Worm (Caenorhabditis elegans) whole organism, mixed stage, embryonic: ENCODE results near the gene gly-4.

Experiments
- M03D4.4 ChIP-seq: sonication (generic microtip); optimal IDR thresholded peaks from 2 replicates; lab custom pipeline; 2017; ENCODE audit warnings: mild to moderate bottlenecking, missing genetic modification characterization, missing compliant biosample characterization
- bed-3 ChIP-seq: fragments of 200-800 bp; sonication (Bioruptor generic); optimal IDR thresholded peaks from 3 replicates; lab custom pipeline; 2018; ENCODE audit warnings: mild to moderate bottlenecking, missing genetic modification characterization, moderate library complexity, missing compliant biosample characterization
- blmp-1 ChIP-seq: fragments of 150-350 bp; optimal IDR thresholded peaks from 2 replicates; lab custom pipeline; 2014; ENCODE audit warnings: missing biosample characterization, missing genetic modification characterization
- ceh-39 ChIP-seq: fragments of 150-350 bp; optimal IDR thresholded peaks from 2 replicates; lab custom pipeline; 2014; ENCODE audit warnings: missing biosample characterization, missing genetic modification characterization
- cnd-1 ChIP-seq: fragments of 200-800 bp; sonication (Bioruptor generic); optimal IDR thresholded peaks from 2 replicates; lab custom pipeline; 2018; ENCODE audit warnings: mild to moderate bottlenecking, missing genetic modification characterization, missing compliant biosample characterization
- drap-1 ChIP-seq: fragments of 200-800 bp; sonication (Bioruptor generic); optimal IDR thresholded peaks from 3 replicates; lab custom pipeline; 2018; ENCODE audit warnings: mild to moderate bottlenecking, missing genetic modification characterization, missing compliant biosample characterization
- elt-1 ChIP-seq: sonication (generic microtip); optimal IDR thresholded peaks from 2 replicates; lab custom pipeline; 2017; ENCODE audit warnings: missing genetic modification characterization, mild to moderate bottlenecking, missing compliant biosample characterization, antibody characterized with exemption, moderate library complexity, borderline replicate concordance; ENCODE audit not compliant: insufficient read depth
- elt-3 ChIP-seq: fragments of 150-350 bp; optimal IDR thresholded peaks from 2 replicates; lab custom pipeline; 2014; ENCODE audit warnings: missing biosample characterization, missing genetic modification characterization
- flh-1 ChIP-seq: fragments of 200-800 bp; sonication (Bioruptor generic); optimal IDR thresholded peaks from 2 replicates; lab custom pipeline; 2018; ENCODE audit warnings: mild to moderate bottlenecking, missing genetic modification characterization, moderate library complexity, missing compliant biosample characterization
- ham-2 ChIP-seq: fragments of 200-800 bp; sonication (Bioruptor generic); optimal IDR thresholded peaks from 2 replicates; lab custom pipeline; 2018; ENCODE audit warnings: mild to moderate bottlenecking, missing genetic modification characterization, missing compliant biosample characterization
- hlh-1 ChIP-seq: fragments of 150-350 bp; optimal IDR thresholded peaks from 2 replicates; lab custom pipeline; 2014; ENCODE audit warnings: missing biosample characterization, missing genetic modification reagents, missing genetic modification characterization
- lin-13 ChIP-seq: fragments of 150-350 bp; optimal IDR thresholded peaks from 2 replicates; lab custom pipeline; 2014; ENCODE audit warnings: missing biosample characterization, missing genetic modification characterization
- lin-32 ChIP-seq: fragments of 200-800 bp; sonication (Bioruptor generic); optimal IDR thresholded peaks from 2 replicates; lab custom pipeline; 2018; ENCODE audit warnings: mild to moderate bottlenecking, missing genetic modification characterization, missing compliant biosample characterization
- lsy-2 ChIP-seq: fragments of 150-350 bp; optimal IDR thresholded peaks from 2 replicates; lab custom pipeline; 2014; ENCODE audit warnings: missing biosample characterization, missing genetic modification characterization
- mab-5 ChIP-seq: fragments of 150-350 bp; optimal IDR thresholded peaks from 2 replicates; lab custom pipeline; 2014; ENCODE audit warnings: missing biosample characterization, missing genetic modification characterization
- mep-1 ChIP-seq: fragments of 150-350 bp; optimal IDR thresholded peaks from 2 replicates; lab custom pipeline; 2017; ENCODE audit warnings: missing biosample characterization, missing genetic modification reagents, missing genetic modification characterization, inconsistent platforms
- nhr-12 ChIP-seq: fragments of 150-350 bp; optimal IDR thresholded peaks from 2 replicates; lab custom pipeline; 2014; ENCODE audit warnings: missing biosample characterization, missing genetic modification characterization
- nhr-2 ChIP-seq: fragments of 150-350 bp; optimal IDR thresholded peaks from 2 replicates; lab custom pipeline; 2014; ENCODE audit warnings: missing biosample characterization, missing genetic modification characterization
- nhr-237 ChIP-seq: fragments of 150-350 bp; optimal IDR thresholded peaks from 2 replicates; lab custom pipeline; 2014; ENCODE audit warnings: missing biosample characterization, missing genetic modification characterization
- nhr-28 ChIP-seq: fragments of 150-350 bp; optimal IDR thresholded peaks from 2 replicates; lab custom pipeline; 2014; ENCODE audit warnings: missing biosample characterization, missing genetic modification characterization
- pha-4 ChIP-seq: fragments of 150-350 bp; optimal IDR thresholded peaks from 2 replicates; lab custom pipeline; 2018; ENCODE audit warnings: missing biosample characterization, missing genetic modification reagents, missing genetic modification characterization
- snpc-4 ChIP-seq: fragments of 150-350 bp; optimal IDR thresholded peaks from 2 replicates; lab custom pipeline; 2014; ENCODE audit warnings: missing biosample characterization, missing genetic modification characterization
- sptf-1 ChIP-seq: sonication (generic microtip); optimal IDR thresholded peaks from 2 replicates; lab custom pipeline; 2017; ENCODE audit warnings: mild to moderate bottlenecking, missing genetic modification characterization, moderate library complexity, missing compliant biosample characterization
- tbx-8 ChIP-seq: fragments of 200-800 bp; sonication (Bioruptor generic); optimal IDR thresholded peaks from 2 replicates; lab custom pipeline; 2018; ENCODE audit warnings: mild to moderate bottlenecking, missing genetic modification characterization, moderate library complexity, missing compliant biosample characterization
- unc-120 ChIP-seq: sonication (generic microtip); optimal IDR thresholded peaks from 2 replicates; lab custom pipeline; 2017; ENCODE audit warnings: missing genetic modification characterization, missing compliant biosample characterization; ENCODE audit not compliant: poor library complexity, severe bottlenecking
- unc-62 ChIP-seq: fragments of 150-350 bp; optimal IDR thresholded peaks from 2 replicates; lab custom pipeline; 2014; ENCODE audit warnings: missing biosample characterization, missing genetic modification reagents, missing genetic modification characterization
- zip-8 ChIP-seq: fragments of 150-350 bp; optimal IDR thresholded peaks from 2 replicates; lab custom pipeline; 2014; ENCODE audit warnings: missing biosample characterization, missing genetic modification characterization

gly-4 gene

ce11 chrV:19853610-19854009 lies 41.5 kb downstream of the gly-4 start:
- TF ChIP-seq bed-3 (no peak), nhr-2 (no peak), mep-1 (tag; lab: Kevin White, UChicago) (no peak), unc-120 (tag; lab: Kevin White, UChicago) (no peak), drap-1 (no peak), pha-4 (no peak), zip-8 (tag; lab: Kevin White, UChicago) (peak; percentile 95)

ce11 chrV:19848014-19848413 lies 47.1 kb downstream of the gly-4 start, which contains the start of gene Y116F11B.7:
Gene Y116F11B.7 (plus strand): TSS chrV:19848314.
- TF ChIP-seq lin-13 (tag; lab: Kevin White, UChicago) (no peak), nhr-237 (tag; lab: Kevin White, UChicago) (no peak), bed-3 (no peak), tbx-8 (GFP tag; lab: Kevin White, UChicago) (no peak), nhr-28 (tag; lab: Kevin White, UChicago) (no peak)
- TF ChIP-seq, all 35 proteins: peak for 0

- TF ChIP-seq mep-1 (tag; lab: Kevin White, UChicago) = no peak
- no peak for TF ChIP-seq sptf-1 (tag; lab: Kevin White, UChicago)
- TF ChIP-seq lin-13 (tag; lab: Kevin White, UChicago) = no peak
- no peak for TF ChIP-seq cnd-1 (tag; lab: Kevin White, UChicago)
- no peak for TF ChIP-seq unc-120 (tag; lab: Kevin White, UChicago)
- no peak for TF ChIP-seq pha-4
- TF ChIP-seq blmp-1 (tag; lab: Kevin White, UChicago) = no peak
- TF ChIP-seq zip-8 (tag; lab: Kevin White, UChicago) = no peak
- TF ChIP-seq M03D4.4 (tag; lab: Kevin White, UChicago) = no peak
- no peak for TF ChIP-seq mab-5 (tag; lab: Kevin White, UChicago)
- no peak for TF ChIP-seq nhr-2
- TF ChIP-seq snpc-4 (tag; lab: Kevin White, UChicago) = no peak
- no peak for TF ChIP-seq flh-1 (GFP tag; lab: Kevin White, UChicago)
- TF ChIP-seq unc-62 (GFP tag; lab: Kevin White, UChicago) = no peak
- no peak for TF ChIP-seq tbx-8 (GFP tag; lab: Kevin White, UChicago)
- no peak for TF ChIP-seq elt-1 (tag; lab: Kevin White, UChicago)
- TF ChIP-seq, all 35 proteins: peak for 0
Measured at ce11 chrV:19845927-19846845, 49.0 kb downstream of the gly-4 start, which contains the start of gene Y116F11B.6. Gene Y116F11B.6 (minus strand): TSS chrV:19845977.

- TF ChIP-seq zip-8 (tag; lab: Kevin White, UChicago) (peak; percentile 52), pha-4 (no peak)
Measured at ce11 chrV:19836142-19836541, 59.0 kb downstream of the gly-4 start, which contains the start of gene srw-38. Gene srw-38 (plus strand): TSS chrV:19836442.

ce11 chrV:19831588-19831987 lies 63.6 kb downstream of the gly-4 start:
- no peak for TF ChIP-seq lsy-2 (tag; lab: Kevin White, UChicago)
- no peak for TF ChIP-seq zip-8 (tag; lab: Kevin White, UChicago)
- no peak for TF ChIP-seq ham-2 (GFP tag; lab: Kevin White, UChicago)
- no peak for TF ChIP-seq pha-4
- no peak for TF ChIP-seq ceh-39 (tag; lab: Kevin White, UChicago)
- TF ChIP-seq nhr-12 = no peak
- TF ChIP-seq sptf-1 (tag; lab: Kevin White, UChicago) = no peak
- no peak for TF ChIP-seq hlh-1 (tag; lab: Kevin White, UChicago)
- no peak for TF ChIP-seq nhr-28 (tag; lab: Kevin White, UChicago)
- TF ChIP-seq lin-32 (GFP tag; lab: Kevin White, UChicago) = no peak
- no peak for TF ChIP-seq M03D4.4 (tag; lab: Kevin White, UChicago)
- no peak for TF ChIP-seq cnd-1 (tag; lab: Kevin White, UChicago)
- no peak for TF ChIP-seq unc-120 (tag; lab: Kevin White, UChicago)
- no peak for TF ChIP-seq elt-1 (tag; lab: Kevin White, UChicago)
- TF ChIP-seq snpc-4 (tag; lab: Kevin White, UChicago) = no peak
- TF ChIP-seq lin-13 (tag; lab: Kevin White, UChicago) = no peak
- no peak for TF ChIP-seq elt-3
- TF ChIP-seq flh-1 (GFP tag; lab: Kevin White, UChicago) = no peak
